Worm (Caenorhabditis elegans) whole organism, L1 larva: ENCODE data around the gene mpst-2.
A peak's percentile ranks its signal among the peaks of the same experiment; 100 is the strongest.

ENCODE experiments used
- C34B4.2 ChIP-seq: sonication (generic microtip); optimal IDR thresholded peaks from 2 replicates; lab custom pipeline; 2017; ENCODE audit warnings: mild to moderate bottlenecking, missing genetic modification characterization, missing compliant biosample characterization
- Y116A8C.19 ChIP-seq: sonication (generic microtip); optimal IDR thresholded peaks from 2 replicates; lab custom pipeline; 2016; ENCODE audit warnings: missing compliant biosample characterization, missing genetic modification characterization, borderline replicate concordance
- alr-1 ChIP-seq: fragments of 200-800 bp; sonication (Bioruptor generic); optimal IDR thresholded peaks from 2 replicates; lab custom pipeline; 2018; ENCODE audit warnings: borderline replicate concordance, mild to moderate bottlenecking, missing genetic modification characterization, missing compliant biosample characterization
- aly-2 ChIP-seq: fragments of 150-350 bp; optimal IDR thresholded peaks from 2 replicates; lab custom pipeline; 2014; ENCODE audit warnings: missing biosample characterization, missing genetic modification characterization
- blmp-1 ChIP-seq: fragments of 150-350 bp; optimal IDR thresholded peaks from 2 replicates; lab custom pipeline; 2014; ENCODE audit warnings: missing biosample characterization, missing genetic modification characterization
- ceh-63 ChIP-seq: fragments of 200-800 bp; sonication (Bioruptor generic); optimal IDR thresholded peaks from 2 replicates; lab custom pipeline; 2018; ENCODE audit warnings: mild to moderate bottlenecking, missing genetic modification characterization, missing compliant biosample characterization
- ceh-82 ChIP-seq, 3 experiments: fragments of 150-350 bp in 1 of 3; sonication (generic microtip) in 2 of 3; optimal IDR thresholded peaks; 2 replicates each; lab custom pipeline; 2014 to 2017; ENCODE audit warnings: missing biosample characterization in 3 of 3, missing genetic modification characterization in 3 of 3
- ceh-88 ChIP-seq: fragments of 200-800 bp; sonication (Bioruptor generic); IDR thresholded peaks from 2 replicates; pipeline ENCODE4 v1.3.6; 2022; ENCODE audit warnings: missing genetic modification characterization, missing compliant biosample characterization
- ces-1 ChIP-seq: fragments of 150-350 bp; optimal IDR thresholded peaks from 2 replicates; lab custom pipeline; 2014; ENCODE audit warnings: missing biosample characterization, missing genetic modification reagents, missing genetic modification characterization
- dpl-1 ChIP-seq, 3 experiments: fragments of 150-350 bp in 2 of 3; sonication (generic microtip) in 1 of 3; optimal IDR thresholded peaks; 2 replicates each; lab custom pipeline; 2014 to 2017; ENCODE audit warnings: missing biosample characterization in 3 of 3, missing genetic modification characterization in 3 of 3, missing genetic modification reagents in 3 of 3
- dsc-1 ChIP-seq: sonication (generic microtip); optimal IDR thresholded peaks from 2 replicates; lab custom pipeline; 2016; ENCODE audit warnings: mild to moderate bottlenecking, missing genetic modification characterization, missing compliant biosample characterization
- efl-1 ChIP-seq, 4 experiments: fragments of 150-350 bp; optimal IDR thresholded peaks in 3 of 4; peaks in 1 of 4; 1 replicate in 1 of 4; 2 replicates in 3 of 4; lab custom pipeline; 2014; ENCODE audit warnings: missing biosample characterization in 2 of 4, missing genetic modification characterization in 2 of 4, missing genetic modification reagents in 2 of 4
- efl-3 ChIP-seq: fragments of 200-800 bp; sonication (Bioruptor generic); optimal IDR thresholded peaks from 2 replicates; lab custom pipeline; 2018; ENCODE audit warnings: mild to moderate bottlenecking, missing genetic modification characterization, missing compliant biosample characterization
- egl-27 ChIP-seq, 2 experiments: fragments of 150-350 bp in 1 of 2; sonication (generic microtip); optimal IDR thresholded peaks; 3 replicates each; lab custom pipeline; 2017 to 2018; ENCODE audit warnings: missing biosample characterization in 2 of 2, missing genetic modification characterization in 2 of 2, missing genetic modification reagents in 2 of 2
- elt-3 ChIP-seq, 6 experiments: fragments of 150-350 bp in 1 of 6; sonication (generic microtip); optimal IDR thresholded peaks; 2 replicates each; lab custom pipeline; 2017 to 2018; ENCODE audit warnings: missing biosample characterization in 6 of 6, missing genetic modification characterization in 6 of 6, inconsistent platforms in 1 of 6
- fkh-10 ChIP-seq: sonication (generic microtip); optimal IDR thresholded peaks from 2 replicates; lab custom pipeline; 2017; ENCODE audit warnings: missing biosample characterization, missing genetic modification reagents, missing genetic modification characterization
- grh-1 ChIP-seq: fragments of 200-800 bp; sonication (Bioruptor generic); IDR thresholded peaks from 2 replicates; pipeline ENCODE4 v1.3.6; 2022; ENCODE audit warnings: missing genetic modification reagents, missing genetic modification characterization, missing compliant biosample characterization
- hlh-4 ChIP-seq: sonication (generic microtip); optimal IDR thresholded peaks from 2 replicates; lab custom pipeline; 2016; ENCODE audit warnings: mild to moderate bottlenecking, missing genetic modification characterization, missing compliant biosample characterization
- isw-1 ChIP-seq: fragments of 200-800 bp; sonication (Bioruptor generic); IDR thresholded peaks from 2 replicates; pipeline ENCODE4 v1.3.6; 2022; ENCODE audit warnings: missing genetic modification characterization, missing compliant biosample characterization
- jun-1 ChIP-seq: fragments of 150-350 bp; optimal IDR thresholded peaks from 2 replicates; lab custom pipeline; 2014; ENCODE audit warnings: missing biosample characterization, missing genetic modification reagents, missing genetic modification characterization
- lin-13 ChIP-seq: fragments of 150-350 bp; optimal IDR thresholded peaks from 2 replicates; lab custom pipeline; 2014; ENCODE audit warnings: missing biosample characterization, missing genetic modification reagents, missing genetic modification characterization
- lin-15B ChIP-seq: fragments of 150-350 bp; sonication (generic microtip); optimal IDR thresholded peaks from 3 replicates; lab custom pipeline; 2014; ENCODE audit warnings: missing biosample characterization, missing genetic modification characterization
- lin-35 ChIP-seq, 2 experiments: fragments of 150-350 bp; optimal IDR thresholded peaks; 2 replicates each; lab custom pipeline; 2014; ENCODE audit warnings: missing biosample characterization in 2 of 2, missing genetic modification characterization in 2 of 2, missing genetic modification reagents in 2 of 2
- lin-39 ChIP-seq: fragments of 150-350 bp; optimal IDR thresholded peaks from 2 replicates; lab custom pipeline; 2014; ENCODE audit warnings: missing biosample characterization, missing genetic modification reagents, missing genetic modification characterization
- lir-3 ChIP-seq: sonication (generic microtip); optimal IDR thresholded peaks from 2 replicates; lab custom pipeline; 2016; ENCODE audit warnings: mild to moderate bottlenecking, missing genetic modification characterization, moderate library complexity, missing compliant biosample characterization; ENCODE audit not compliant: poor library complexity
- mdl-1 ChIP-seq, 2 experiments: fragments of 150-350 bp; optimal IDR thresholded peaks; 2 replicates each; lab custom pipeline; 2014 to 2017; ENCODE audit warnings: missing biosample characterization in 2 of 2, missing genetic modification characterization in 2 of 2, inconsistent platforms in 1 of 2
- nhr-11 ChIP-seq: fragments of 150-350 bp; optimal IDR thresholded peaks from 2 replicates; lab custom pipeline; 2014; ENCODE audit warnings: missing biosample characterization, missing genetic modification characterization
- nhr-19 ChIP-seq: fragments of 200-800 bp; sonication (Bioruptor generic); conservative IDR thresholded peaks from 2 replicates; pipeline ENCODE4 v1.3.6; 2022; ENCODE audit warnings: missing genetic modification characterization, missing compliant biosample characterization
- nhr-20 ChIP-seq: sonication (generic microtip); optimal IDR thresholded peaks from 2 replicates; lab custom pipeline; 2016; ENCODE audit warnings: mild to moderate bottlenecking, missing genetic modification characterization, missing compliant biosample characterization
- nhr-28 ChIP-seq: fragments of 150-350 bp; optimal IDR thresholded peaks from 2 replicates; lab custom pipeline; 2014; ENCODE audit warnings: missing biosample characterization, missing genetic modification characterization
- nhr-47 ChIP-seq: sonication (generic microtip); optimal IDR thresholded peaks from 2 replicates; lab custom pipeline; 2016; ENCODE audit warnings: mild to moderate bottlenecking, missing genetic modification characterization, moderate library complexity, missing compliant biosample characterization
- nhr-71 ChIP-seq: sonication (generic microtip); optimal IDR thresholded peaks from 2 replicates; lab custom pipeline; 2016; ENCODE audit warnings: mild to moderate bottlenecking, missing genetic modification characterization, moderate library complexity, missing compliant biosample characterization
- nhr-76 ChIP-seq: sonication (generic microtip); optimal IDR thresholded peaks from 2 replicates; lab custom pipeline; 2017; ENCODE audit warnings: missing biosample characterization, missing genetic modification characterization
- nhr-84 ChIP-seq: sonication (generic microtip); optimal IDR thresholded peaks from 2 replicates; lab custom pipeline; 2017; ENCODE audit warnings: missing biosample characterization, missing genetic modification characterization
- nhr-85 ChIP-seq: sonication (generic microtip); peaks from one replicate; lab custom pipeline; 2016; ENCODE audit warnings: missing genetic modification characterization, inconsistent platforms, missing compliant biosample characterization
- nhr-90 ChIP-seq: sonication (generic microtip); optimal IDR thresholded peaks from 2 replicates; lab custom pipeline; 2016; ENCODE audit warnings: mild to moderate bottlenecking, missing genetic modification characterization, missing compliant biosample characterization; ENCODE audit not compliant: poor library complexity
- pag-3 ChIP-seq: sonication (generic microtip); optimal IDR thresholded peaks from 2 replicates; lab custom pipeline; 2017; ENCODE audit warnings: missing genetic modification characterization, mild to moderate bottlenecking, missing compliant biosample characterization, antibody characterized with exemption, borderline replicate concordance; ENCODE audit not compliant: insufficient read depth
- pax-3 ChIP-seq: fragments of 200-800 bp; sonication (Bioruptor generic); optimal IDR thresholded peaks from 2 replicates; lab custom pipeline; 2018; ENCODE audit warnings: mild to moderate bottlenecking, missing genetic modification characterization, moderate library complexity, missing compliant biosample characterization
- snpc-4 ChIP-seq: fragments of 150-350 bp; optimal IDR thresholded peaks from 2 replicates; lab custom pipeline; 2014; ENCODE audit warnings: missing biosample characterization, missing genetic modification characterization
- tlp-1 ChIP-seq: fragments of 150-350 bp; optimal IDR thresholded peaks from 2 replicates; lab custom pipeline; 2014; ENCODE audit warnings: missing biosample characterization, missing genetic modification characterization
- unc-130 ChIP-seq: fragments of 150-350 bp; optimal IDR thresholded peaks from 2 replicates; lab custom pipeline; 2017; ENCODE audit warnings: missing biosample characterization, missing genetic modification characterization, inconsistent platforms
- vab-15 ChIP-seq: sonication (generic microtip); optimal IDR thresholded peaks from 2 replicates; lab custom pipeline; 2017; ENCODE audit warnings: missing genotype, mild to moderate bottlenecking, missing genetic modification characterization, missing compliant biosample characterization
- xbp-1 ChIP-seq: sonication (generic microtip); optimal IDR thresholded peaks from 2 replicates; lab custom pipeline; 2016; ENCODE audit warnings: missing genetic modification characterization, missing compliant biosample characterization
- zip-4 ChIP-seq: fragments of 200-800 bp; sonication (Bioruptor generic); optimal IDR thresholded peaks from 2 replicates; lab custom pipeline; 2018; ENCODE audit warnings: mild to moderate bottlenecking, missing genetic modification characterization, moderate library complexity, missing compliant biosample characterization
- ztf-11 ChIP-seq, 2 experiments: sonication (generic microtip); optimal IDR thresholded peaks; 2 replicates each; lab custom pipeline; 2016 to 2017; ENCODE audit warnings: missing genetic modification characterization in 2 of 2, missing biosample characterization in 1 of 2, missing compliant biosample characterization in 1 of 2

mpst-2 gene

DNA sequence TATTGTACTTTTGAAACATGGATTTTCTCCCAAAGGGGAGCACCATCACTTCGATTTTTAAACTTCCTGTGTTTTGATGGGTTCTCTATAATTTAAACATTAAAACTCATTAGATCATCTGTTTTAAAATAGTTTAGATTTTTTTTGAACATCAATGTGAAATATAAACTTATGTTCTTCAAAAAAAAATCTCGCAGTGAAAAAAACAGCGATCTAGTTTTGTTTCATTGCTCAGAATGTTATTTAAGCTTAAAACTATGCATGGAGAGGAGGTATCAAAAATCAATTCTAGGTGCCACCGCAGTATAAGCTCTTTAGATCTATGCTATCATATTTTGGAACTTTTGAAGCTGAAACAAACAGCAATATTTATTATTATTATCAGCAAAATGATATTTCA, 25.1 kb downstream of the mpst-2 start, which contains the start of gene gcy-14:
Gene gcy-14 (minus strand): TSS at position 101 of the 400 bp plus-strand sequence.
- no peak for TF ChIP-seq nhr-47 (tag; lab: Kevin White, UChicago)
- TF ChIP-seq lir-3 (tag; lab: Kevin White, UChicago), result no peak
- TF ChIP-seq jun-1 (tag; lab: Kevin White, UChicago), result no peak
- no peak for TF ChIP-seq ces-1
- no peak for TF ChIP-seq alr-1
- TF ChIP-seq nhr-84 (tag; lab: Kevin White, UChicago), result no peak
- no peak for TF ChIP-seq ztf-11 (tag; optimal IDR thresholded peaks at IDR 0.05; lab: Kevin White, UChicago)
- TF ChIP-seq grh-1 (GFP tag; lab: Robert Waterston, UW), result no peak
- TF ChIP-seq nhr-20 (tag; lab: Kevin White, UChicago), result no peak
- TF ChIP-seq nhr-28, result no peak
- no peak for TF ChIP-seq ceh-63 (GFP tag; lab: Kevin White, UChicago)
- TF ChIP-seq hlh-4, result no peak
- TF ChIP-seq blmp-1 (tag; lab: Kevin White, UChicago), result no peak

DNA sequence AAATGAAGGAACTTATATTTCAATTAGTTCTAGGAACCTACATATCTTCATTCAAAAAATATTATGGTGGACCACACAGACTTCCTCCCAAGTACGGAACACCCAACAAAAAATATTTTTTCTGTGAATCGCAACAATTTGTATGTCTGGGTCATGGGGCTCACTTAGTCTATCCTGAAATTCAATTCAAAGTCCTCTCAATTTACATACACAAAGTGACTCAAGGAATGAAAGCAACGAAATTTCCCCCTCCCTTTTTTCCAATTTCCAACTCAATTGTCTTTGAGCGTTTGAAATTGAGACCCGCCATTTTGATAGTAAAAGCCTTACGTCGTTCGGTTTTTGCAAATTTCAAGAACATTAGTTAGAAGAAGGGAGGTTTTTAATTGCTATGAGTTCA, 33.9 kb downstream of the mpst-2 start:
- TF ChIP-seq nhr-19, result no peak
- TF ChIP-seq nhr-84 (tag; lab: Kevin White, UChicago), result no peak
- no peak for TF ChIP-seq ceh-82 (tag; optimal IDR thresholded peaks at IDR 0.05; lab: Kevin White, UChicago)
- no peak for TF ChIP-seq dpl-1 (GFP tag; optimal IDR thresholded peaks at IDR 0.05; lab: Kevin White, UChicago)
- TF ChIP-seq vab-15, result no peak
- no peak for TF ChIP-seq pax-3 (tag; lab: Kevin White, UChicago)
- peak; percentile 46 for TF ChIP-seq fkh-10 (GFP tag; lab: Kevin White, UChicago)
- no peak for TF ChIP-seq unc-130 (tag; lab: Kevin White, UChicago)

DNA sequence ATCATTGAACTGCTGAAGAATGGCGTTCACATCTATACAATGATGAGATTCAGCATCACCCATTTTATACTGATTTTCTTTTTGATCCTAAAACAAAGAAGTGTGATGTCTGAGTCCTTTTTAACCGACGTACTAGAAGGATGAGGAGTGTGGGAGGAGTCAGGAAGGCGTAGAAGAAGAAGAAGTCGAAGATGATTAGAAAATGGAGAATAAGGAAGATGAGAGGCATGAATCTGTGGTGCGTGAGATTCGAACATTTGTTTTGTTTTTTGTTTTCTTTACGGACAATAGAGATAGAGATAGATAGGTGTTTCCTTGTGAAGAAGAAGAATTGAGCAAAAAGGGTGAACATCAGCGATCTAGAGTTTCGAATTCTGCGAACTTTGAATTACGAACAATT, 34.8 kb downstream of the mpst-2 start, which contains the start of gene npr-13:
Gene npr-13 (minus strand): TSS at position 101 of the 400 bp plus-strand sequence.
- no peak for TF ChIP-seq grh-1 (GFP tag; lab: Robert Waterston, UW)
- TF ChIP-seq Y116A8C.19 (tag; lab: Kevin White, UChicago), result no peak
- TF ChIP-seq lin-39 (tag; lab: Kevin White, UChicago), result no peak
- no peak for TF ChIP-seq lin-13 (GFP tag; lab: Kevin White, UChicago)
- TF ChIP-seq C34B4.2 (tag; lab: Kevin White, UChicago), result no peak
- TF ChIP-seq aly-2, result no peak
- no peak for TF ChIP-seq egl-27 (tag; optimal IDR thresholded peaks at IDR 0.05; lab: Kevin White, UChicago)
- TF ChIP-seq snpc-4, result no peak
- TF ChIP-seq xbp-1 (tag; lab: Kevin White, UChicago), result no peak

DNA sequence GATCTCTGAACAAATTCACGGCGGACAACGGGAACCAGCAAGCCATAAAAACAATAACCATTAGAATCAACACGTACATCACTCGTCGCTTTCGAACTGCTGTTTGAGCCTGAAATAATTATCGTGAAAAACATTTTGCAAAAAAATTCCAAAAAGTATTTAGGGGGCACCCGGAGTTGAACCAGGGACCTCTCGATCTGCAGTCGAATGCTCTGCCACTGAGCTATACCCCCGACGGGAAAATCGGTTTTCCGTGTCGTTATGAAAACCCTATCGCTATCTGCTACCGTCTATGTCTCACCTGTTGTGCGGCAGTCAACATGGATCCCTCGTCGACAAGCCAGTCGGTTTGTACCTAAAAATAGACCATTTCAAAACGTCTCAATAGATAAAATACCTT, 37.6 kb downstream of the mpst-2 start:
- no peak for TF ChIP-seq nhr-85 (tag; lab: Kevin White, UChicago)
- TF ChIP-seq nhr-76 (tag; lab: Kevin White, UChicago), result no peak
- TF ChIP-seq nhr-19, result peak; percentile 47
- no peak for TF ChIP-seq nhr-84 (tag; lab: Kevin White, UChicago)
- TF ChIP-seq ceh-88 (GFP tag; lab: Robert Waterston, UW), result no peak
- TF ChIP-seq pag-3 (tag; lab: Kevin White, UChicago), result no peak
- no peak for TF ChIP-seq efl-3 (GFP tag; lab: Kevin White, UChicago)
- TF ChIP-seq mdl-1 (tag; optimal IDR thresholded peaks at IDR 0.05; lab: Kevin White, UChicago), result no peak
- TF ChIP-seq isw-1 (GFP tag; lab: Robert Waterston, UW), result no peak
- TF ChIP-seq efl-1 (optimal IDR thresholded peaks at IDR 0.05; lab: Kevin White, UChicago), result peak; percentile 0 to 13
- peak in 1 of 2 experiments; percentile 51 for TF ChIP-seq efl-1 (GFP tag; optimal IDR thresholded peaks at IDR 0.05 in 1 of 2; lab: Kevin White, UChicago)
- TF ChIP-seq nhr-90 (tag; lab: Kevin White, UChicago), result peak; percentile 55
- peak in 1 of 3 experiments; percentile 4 for TF ChIP-seq dpl-1 (GFP tag; optimal IDR thresholded peaks at IDR 0.05; lab: Kevin White, UChicago)
- TF ChIP-seq dsc-1 (tag; lab: Kevin White, UChicago), result no peak
- no peak for TF ChIP-seq ceh-63 (GFP tag; lab: Kevin White, UChicago)
- no peak for TF ChIP-seq xbp-1 (tag; lab: Kevin White, UChicago)
- no peak for TF ChIP-seq nhr-71 (tag; lab: Kevin White, UChicago)
- TF ChIP-seq ztf-11 (tag; optimal IDR thresholded peaks at IDR 0.05; lab: Kevin White, UChicago), result no peak
- no peak for TF ChIP-seq fkh-10 (GFP tag; lab: Kevin White, UChicago)
- no peak for TF ChIP-seq tlp-1 (tag; lab: Kevin White, UChicago)
- TF ChIP-seq egl-27 (tag; optimal IDR thresholded peaks at IDR 0.05; lab: Kevin White, UChicago), result no peak
- no peak for TF ChIP-seq lin-15B (tag; lab: Kevin White, UChicago)
- TF ChIP-seq lin-35 (GFP tag; optimal IDR thresholded peaks at IDR 0.05; lab: Kevin White, UChicago), result peak in 1 of 2 experiments; percentile 51
- no peak for TF ChIP-seq lir-3 (tag; lab: Kevin White, UChicago)
- no peak for TF ChIP-seq nhr-11 (tag; lab: Kevin White, UChicago)
- TF ChIP-seq zip-4 (GFP tag; lab: Kevin White, UChicago), result peak; percentile 1
- no peak for TF ChIP-seq elt-3 (tag; optimal IDR thresholded peaks at IDR 0.05; lab: Kevin White, UChicago)
